Fruit fly (Drosophila melanogaster) whole organism, prepupa: ENCODE measurements around the gene Cyp12a5.

Experiments used
- CG1621 ChIP-seq: fragments of 200-800 bp; sonication (Bioruptor generic); optimal IDR thresholded peaks from 3 replicates; lab custom pipeline; 2018; ENCODE audit warnings: missing biosample characterization, mild to moderate bottlenecking, missing genetic modification characterization
- CG31627 ChIP-seq: fragments of 200-800 bp; sonication (Bioruptor generic); optimal IDR thresholded peaks from 3 replicates; lab custom pipeline; 2016; ENCODE audit warnings: missing biosample characterization, missing genetic modification characterization
- Eip78C ChIP-seq: fragments of 200-800 bp; sonication (Bioruptor generic); peaks from one replicate; lab custom pipeline; 2016; ENCODE audit warnings: missing biosample characterization, missing genetic modification characterization
- Hr39 ChIP-seq: fragments of 200-800 bp; sonication (Bioruptor generic); optimal IDR thresholded peaks from 2 replicates; lab custom pipeline; 2016; ENCODE audit warnings: missing biosample characterization, missing genetic modification characterization
- Lpt ChIP-seq: fragments of 200-800 bp; sonication (Bioruptor generic); optimal IDR thresholded peaks from 3 replicates; lab custom pipeline; 2016; ENCODE audit warnings: missing biosample characterization, missing genetic modification characterization
- OdsH ChIP-seq: fragments of 200-800 bp; sonication (Bioruptor generic); optimal IDR thresholded peaks from 3 replicates; lab custom pipeline; 2016; ENCODE audit warnings: missing biosample characterization, missing genetic modification characterization
- Sox15 ChIP-seq: fragments of 200-800 bp; sonication (Bioruptor generic); optimal IDR thresholded peaks from 3 replicates; lab custom pipeline; 2016; ENCODE audit warnings: missing biosample characterization, missing genetic modification characterization
- acj6 ChIP-seq: fragments of 200-800 bp; sonication (Bioruptor generic); optimal IDR thresholded peaks from 3 replicates; lab custom pipeline; 2016; ENCODE audit warnings: missing biosample characterization, missing genetic modification characterization
- fd85E ChIP-seq: fragments of 200-800 bp; sonication (Bioruptor generic); optimal IDR thresholded peaks from 3 replicates; lab custom pipeline; 2016; ENCODE audit warnings: missing biosample characterization, missing genetic modification characterization
- fkh ChIP-seq: fragments of 200-800 bp; sonication (Bioruptor generic); optimal IDR thresholded peaks from 3 replicates; lab custom pipeline; 2017; ENCODE audit warnings: missing biosample characterization, mild to moderate bottlenecking, missing genetic modification characterization, moderate library complexity
- ss ChIP-seq, 2 experiments: fragments of 200-800 bp; sonication (Bioruptor generic); optimal IDR thresholded peaks; 2 replicates in 1 of 2; 3 replicates in 1 of 2; lab custom pipeline; 2017 to 2018; ENCODE audit warnings: mild to moderate bottlenecking in 2 of 2, missing biosample characterization in 2 of 2, missing genetic modification characterization in 2 of 2, moderate library complexity in 1 of 2

- TF ChIP-seq fd85E (GFP tag; lab: Kevin White, UChicago) (no peak), OdsH (GFP tag; lab: Kevin White, UChicago) (peak; percentile 70), fkh (GFP tag; lab: Kevin White, UChicago) (peak; percentile 9), Hr39 (peak; percentile 62), Sox15 (GFP tag; lab: Kevin White, UChicago) (no peak), CG31627 (peak; percentile 55), acj6 (GFP tag; lab: Kevin White, UChicago) (peak; percentile 53), Eip78C (peak; percentile 88), Lpt (GFP tag; lab: Kevin White, UChicago) (peak; percentile 17), CG1621 (tag; lab: Kevin White, UChicago) (peak; percentile 33), ss (GFP tag; optimal IDR thresholded peaks at IDR 0.05; lab: Kevin White, UChicago) (peak; percentile 29 to 54)
Measured at dm6 chr3R:19180263-19180893, 47.9 kb downstream of the Cyp12a5 start, which contains the start of the genes CG5555 and myd.
